Fruit fly (Drosophila melanogaster) whole organism, adult: ENCODE data around the gene CG31038.
A peak's percentile ranks its signal among the peaks of the same experiment; 100 is the strongest.

Experiments used
- CG11617 ChIP-seq: fragments of 200-800 bp; sonication (Bioruptor generic); optimal IDR thresholded peaks from 2 replicates; lab custom pipeline; 2017; ENCODE audit warnings: mild to moderate bottlenecking, missing biosample characterization, missing genetic modification reagents, missing genetic modification characterization
- CG12768 ChIP-seq: fragments of 200-800 bp; sonication (Bioruptor generic); optimal IDR thresholded peaks from 2 replicates; lab custom pipeline; 2017; ENCODE audit warnings: missing biosample characterization, missing genetic modification characterization, mild to moderate bottlenecking, moderate library complexity, missing genetic modification reagents
- CG14711 ChIP-seq: fragments of 200-800 bp; sonication (Bioruptor generic); optimal IDR thresholded peaks from 2 replicates; lab custom pipeline; 2018; ENCODE audit warnings: missing biosample characterization, mild to moderate bottlenecking, missing genetic modification characterization, moderate library complexity
- CG1620 ChIP-seq: fragments of 200-800 bp; sonication (Bioruptor generic); optimal IDR thresholded peaks from 2 replicates; lab custom pipeline; 2016; ENCODE audit warnings: missing biosample characterization, missing genetic modification characterization
- CG33017 ChIP-seq: fragments of 200-800 bp; sonication (Bioruptor generic); optimal IDR thresholded peaks from 2 replicates; lab custom pipeline; 2018; ENCODE audit warnings: missing biosample characterization, mild to moderate bottlenecking, missing genetic modification characterization, moderate library complexity
- CG5204 ChIP-seq: fragments of 200-800 bp; sonication (Bioruptor generic); optimal IDR thresholded peaks from 2 replicates; lab custom pipeline; 2016; ENCODE audit warnings: missing biosample characterization, missing genetic modification characterization
- CG7045 ChIP-seq: fragments of 200-800 bp; sonication (Bioruptor generic); optimal IDR thresholded peaks from 2 replicates; lab custom pipeline; 2017; ENCODE audit warnings: missing biosample characterization, mild to moderate bottlenecking, missing genetic modification characterization
- CG7101 ChIP-seq: fragments of 200-800 bp; sonication (Bioruptor generic); optimal IDR thresholded peaks from 2 replicates; lab custom pipeline; 2018; ENCODE audit warnings: missing biosample characterization, mild to moderate bottlenecking, missing genetic modification characterization, moderate library complexity
- Clk ChIP-seq: fragments of 200-800 bp; sonication (Bioruptor generic); optimal IDR thresholded peaks from 2 replicates; lab custom pipeline; 2017; ENCODE audit warnings: missing biosample characterization, missing genetic modification characterization
- Crg-1 ChIP-seq: fragments of 200-800 bp; sonication (Bioruptor generic); optimal IDR thresholded peaks from 2 replicates; lab custom pipeline; 2016; ENCODE audit warnings: missing biosample characterization, missing genetic modification characterization
- Hr96 ChIP-seq: fragments of 200-800 bp; sonication (Bioruptor generic); optimal IDR thresholded peaks from 2 replicates; lab custom pipeline; 2016; ENCODE audit warnings: missing biosample characterization, missing genetic modification characterization
- Mnt ChIP-seq: fragments of 200-800 bp; sonication (Bioruptor generic); optimal IDR thresholded peaks from 2 replicates; lab custom pipeline; 2016; ENCODE audit warnings: missing biosample characterization, mild to moderate bottlenecking, missing genetic modification characterization
- bab1 ChIP-seq: fragments of 200-800 bp; sonication (Bioruptor generic); optimal IDR thresholded peaks from 3 replicates; lab custom pipeline; 2019; ENCODE audit warnings: missing biosample characterization, mild to moderate bottlenecking, missing genetic modification characterization, moderate library complexity
- cic ChIP-seq: fragments of 200-800 bp; sonication (Bioruptor generic); optimal IDR thresholded peaks from 2 replicates; lab custom pipeline; 2017; ENCODE audit warnings: missing biosample characterization, mild to moderate bottlenecking, missing genetic modification characterization, moderate library complexity
- cnc ChIP-seq, 2 experiments: fragments of >200 bp; optimal IDR thresholded peaks; 2 replicates each; lab custom pipeline; 2017
- kay ChIP-seq: fragments of 200-800 bp; sonication (Bioruptor generic); peaks from one replicate; lab custom pipeline; 2016; ENCODE audit warnings: missing biosample characterization, missing genetic modification characterization, borderline replicate concordance
- ovo ChIP-seq: fragments of 200-800 bp; sonication (Bioruptor generic); optimal IDR thresholded peaks from 2 replicates; lab custom pipeline; 2016; ENCODE audit warnings: missing biosample characterization, missing genetic modification characterization
- pad ChIP-seq: fragments of 200-800 bp; sonication (Bioruptor generic); optimal IDR thresholded peaks from 3 replicates; lab custom pipeline; 2017; ENCODE audit warnings: missing biosample characterization, missing genetic modification characterization, mild to moderate bottlenecking, moderate library complexity, missing genetic modification reagents
- tj ChIP-seq: fragments of 200-800 bp; sonication (Bioruptor generic); optimal IDR thresholded peaks from 3 replicates; lab custom pipeline; 2017; ENCODE audit warnings: missing biosample characterization, mild to moderate bottlenecking, missing genetic modification characterization, moderate library complexity
- toe ChIP-seq: fragments of 200-800 bp; sonication (Bioruptor generic); optimal IDR thresholded peaks from 2 replicates; lab custom pipeline; 2016; ENCODE audit warnings: missing biosample characterization, missing genetic modification characterization

The CG31038 gene

dm6 chr3R:29876733-29877193 is at the start of gene CG31038:
Gene CG31038, plus strand, starts transcription at chr3R:29877059.
- peak; percentile 80 for TF ChIP-seq cic (GFP tag; lab: Kevin White, UChicago)
- no peak for TF ChIP-seq CG1620 (GFP tag; lab: Kevin White, UChicago)
- peak; percentile 54 for TF ChIP-seq bab1 (GFP tag; lab: Kevin White, UChicago)
- TF ChIP-seq CG11617 (GFP tag; lab: Kevin White, UChicago) = peak; percentile 31
- no peak for TF ChIP-seq Clk (GFP tag; lab: Kevin White, UChicago)
- TF ChIP-seq kay = peak; percentile 78
- TF ChIP-seq ovo = no peak
- TF ChIP-seq CG33017 (tag; lab: Kevin White, UChicago) = no peak
- TF ChIP-seq toe (GFP tag; lab: Kevin White, UChicago) = no peak
- peak; percentile 43 for TF ChIP-seq CG7101 (tag; lab: Kevin White, UChicago)
- peak; percentile 15 for TF ChIP-seq CG7045 (GFP tag; lab: Kevin White, UChicago)
- TF ChIP-seq tj (GFP tag; lab: Kevin White, UChicago) = peak; percentile 96
- no peak for TF ChIP-seq CG5204 (GFP tag; lab: Kevin White, UChicago)
- peak; percentile 14 for TF ChIP-seq Crg-1 (GFP tag; lab: Kevin White, UChicago)
- peak; percentile 29 for TF ChIP-seq CG14711
- TF ChIP-seq Hr96 = no peak
- TF ChIP-seq pad = no peak
- TF ChIP-seq Mnt (GFP tag; lab: Kevin White, UChicago) = peak; percentile 70
- peak; percentile 61 to 74 for TF ChIP-seq cnc (optimal IDR thresholded peaks at IDR 0.05; lab: Kevin White, UChicago)
- peak; percentile 69 for TF ChIP-seq CG12768 (GFP tag; lab: Kevin White, UChicago)

DNA sequence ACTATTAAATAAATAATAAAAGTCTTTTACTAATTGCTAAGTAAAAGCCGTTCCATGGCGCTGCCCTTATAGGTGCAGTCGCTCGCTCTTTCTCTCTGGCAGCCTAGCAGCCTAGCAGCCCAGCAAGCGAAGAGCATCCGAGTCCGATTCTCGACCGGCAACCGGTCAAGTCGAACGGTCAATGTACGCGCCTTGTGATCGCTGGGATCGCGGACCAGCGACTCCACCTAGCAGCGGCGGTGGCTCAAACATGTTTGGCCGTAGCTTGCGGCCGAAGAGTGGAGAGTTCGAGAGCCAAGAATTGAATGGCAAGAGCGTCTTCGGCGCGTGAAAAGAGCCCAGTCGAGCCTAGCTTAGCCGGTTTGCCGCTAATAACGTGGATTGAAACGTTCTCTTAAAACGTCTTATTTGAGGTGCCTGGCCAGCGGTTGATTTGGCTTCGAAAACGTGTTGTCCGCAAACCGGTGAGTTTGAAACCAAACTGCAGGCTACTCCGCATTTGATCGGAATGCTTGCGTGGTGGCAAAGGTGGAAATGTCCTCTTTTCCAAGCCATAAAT is 47.6 kb upstream of the CG31038 start:
- TF ChIP-seq CG14711 (no peak), CG12768 (GFP tag; lab: Kevin White, UChicago) (no peak), toe (GFP tag; lab: Kevin White, UChicago) (no peak), Crg-1 (GFP tag; lab: Kevin White, UChicago) (no peak)

- TF ChIP-seq Crg-1 (GFP tag; lab: Kevin White, UChicago) = peak; percentile 9
- peak; percentile 57 for TF ChIP-seq cic (GFP tag; lab: Kevin White, UChicago)
- peak; percentile 69 for TF ChIP-seq CG14711
- no peak for TF ChIP-seq cnc (optimal IDR thresholded peaks at IDR 0.05; lab: Kevin White, UChicago)
- no peak for TF ChIP-seq ovo
- no peak for TF ChIP-seq CG5204 (GFP tag; lab: Kevin White, UChicago)
- peak; percentile 29 for TF ChIP-seq Hr96
- peak; percentile 69 for TF ChIP-seq CG7101 (tag; lab: Kevin White, UChicago)
- TF ChIP-seq CG33017 (tag; lab: Kevin White, UChicago) = peak; percentile 55
- no peak for TF ChIP-seq tj (GFP tag; lab: Kevin White, UChicago)
- TF ChIP-seq Clk (GFP tag; lab: Kevin White, UChicago) = no peak
- TF ChIP-seq kay = no peak
- TF ChIP-seq bab1 (GFP tag; lab: Kevin White, UChicago) = no peak
- no peak for TF ChIP-seq toe (GFP tag; lab: Kevin White, UChicago)
- TF ChIP-seq CG12768 (GFP tag; lab: Kevin White, UChicago) = peak; percentile 17
- no peak for TF ChIP-seq CG11617 (GFP tag; lab: Kevin White, UChicago)
- TF ChIP-seq CG1620 (GFP tag; lab: Kevin White, UChicago) = no peak
- TF ChIP-seq pad = peak; percentile 31
- TF ChIP-seq CG7045 (GFP tag; lab: Kevin White, UChicago) = peak; percentile 79
- TF ChIP-seq Mnt (GFP tag; lab: Kevin White, UChicago) = no peak
Observed at dm6 chr3R:29830925-29831324, 45.9 kb upstream of the CG31038 start.

DNA sequence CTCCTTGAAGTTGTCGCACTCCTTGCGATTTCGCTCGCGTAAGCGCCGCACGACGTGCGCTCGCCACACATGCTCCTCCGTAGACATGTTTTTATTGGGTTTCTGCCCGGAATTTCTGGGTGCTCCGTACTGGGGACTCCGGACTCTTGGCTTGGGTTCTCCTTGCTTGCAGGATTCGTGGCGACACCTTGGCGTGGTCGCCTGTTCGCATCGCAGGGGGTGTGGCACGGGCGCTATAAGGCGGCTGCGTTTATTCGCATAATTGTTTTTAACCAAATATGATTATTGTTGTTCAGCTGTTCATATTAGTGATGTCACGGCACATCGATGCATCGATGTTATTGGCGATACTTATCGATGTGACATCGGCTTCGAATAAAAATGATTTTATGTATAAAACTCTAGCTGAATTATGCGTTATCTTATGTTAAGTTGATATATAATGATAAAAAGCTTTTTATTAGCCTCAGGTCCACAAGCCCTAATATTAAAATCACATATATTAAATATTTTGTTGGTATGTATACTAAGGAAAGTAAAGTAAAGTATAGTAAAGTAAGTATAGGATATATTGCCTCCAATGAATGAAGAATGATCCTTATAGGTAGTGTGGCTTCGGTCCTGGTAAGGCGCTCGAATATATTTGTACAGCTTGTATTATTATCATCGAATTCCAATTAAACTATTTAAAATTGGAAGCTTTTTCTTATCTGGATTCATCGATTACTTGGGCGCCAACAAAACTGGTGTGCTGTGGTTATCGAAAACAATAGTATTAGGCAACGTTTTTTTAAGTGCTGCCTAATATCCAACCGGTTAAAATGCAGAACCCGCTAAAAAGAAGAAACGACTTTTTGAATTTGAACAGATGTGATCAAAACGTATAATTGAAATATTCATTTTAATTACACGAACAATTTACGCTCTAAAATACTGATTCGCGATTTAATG is 41.8 kb upstream of the CG31038 start, which contains the start of gene Atg16:
TSS of gene Atg16 (minus strand) at position 343 of the 951 bp plus-strand sequence.
- TF ChIP-seq CG11617 (GFP tag; lab: Kevin White, UChicago) = peak; percentile 19
- TF ChIP-seq CG1620 (GFP tag; lab: Kevin White, UChicago) = peak; percentile 50
- TF ChIP-seq CG33017 (tag; lab: Kevin White, UChicago) = no peak
- TF ChIP-seq toe (GFP tag; lab: Kevin White, UChicago) = peak; percentile 31
- TF ChIP-seq CG7101 (tag; lab: Kevin White, UChicago) = peak; percentile 4
- TF ChIP-seq cic (GFP tag; lab: Kevin White, UChicago) = no peak
- no peak for TF ChIP-seq cnc (optimal IDR thresholded peaks at IDR 0.05; lab: Kevin White, UChicago)
- TF ChIP-seq Clk (GFP tag; lab: Kevin White, UChicago) = no peak
- peak; percentile 30 for TF ChIP-seq CG5204 (GFP tag; lab: Kevin White, UChicago)
- peak; percentile 10 for TF ChIP-seq CG12768 (GFP tag; lab: Kevin White, UChicago)
- peak; percentile 50 for TF ChIP-seq pad
- peak; percentile 49 for TF ChIP-seq kay
- peak; percentile 27 for TF ChIP-seq Crg-1 (GFP tag; lab: Kevin White, UChicago)
- peak; percentile 7 for TF ChIP-seq bab1 (GFP tag; lab: Kevin White, UChicago)

DNA sequence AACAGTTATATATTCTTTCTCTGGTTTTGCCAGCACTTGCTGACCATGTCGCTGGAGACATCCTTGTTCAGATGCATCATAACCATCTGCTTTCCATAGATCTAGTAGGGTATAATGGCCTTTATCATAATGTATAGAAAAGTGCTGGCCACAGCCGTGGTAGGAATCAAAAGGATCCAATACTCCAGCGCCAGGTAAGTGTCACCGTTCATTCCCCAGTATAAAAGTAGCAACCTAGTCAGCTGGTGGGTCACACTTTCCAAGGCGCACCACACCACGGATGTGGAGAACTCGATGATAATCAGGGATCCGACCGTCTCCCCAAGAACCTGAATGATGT is 41.2 kb upstream of the CG31038 start, which contains the start of gene Prtl99C:
TSS of gene Prtl99C (plus strand) at position 241 of the 340 bp plus-strand sequence.
- TF ChIP-seq CG33017 (tag; lab: Kevin White, UChicago) = no peak
- TF ChIP-seq CG7101 (tag; lab: Kevin White, UChicago) = no peak
- TF ChIP-seq CG7045 (GFP tag; lab: Kevin White, UChicago) = no peak
- no peak for TF ChIP-seq CG12768 (GFP tag; lab: Kevin White, UChicago)
- no peak for TF ChIP-seq pad
- no peak for TF ChIP-seq CG14711
- TF ChIP-seq Hr96 = no peak
- no peak for TF ChIP-seq CG5204 (GFP tag; lab: Kevin White, UChicago)
- no peak for TF ChIP-seq CG11617 (GFP tag; lab: Kevin White, UChicago)
- no peak for TF ChIP-seq toe (GFP tag; lab: Kevin White, UChicago)
- no peak for TF ChIP-seq cnc (optimal IDR thresholded peaks at IDR 0.05; lab: Kevin White, UChicago)
- no peak for TF ChIP-seq Crg-1 (GFP tag; lab: Kevin White, UChicago)
- TF ChIP-seq CG1620 (GFP tag; lab: Kevin White, UChicago) = no peak
- TF ChIP-seq cic (GFP tag; lab: Kevin White, UChicago) = no peak
- TF ChIP-seq ovo = no peak
- TF ChIP-seq Clk (GFP tag; lab: Kevin White, UChicago) = no peak
